Worm (Caenorhabditis elegans) whole organism, L4 larva: ENCODE measurements around the gene chil-8.
A peak's percentile ranks its signal among the peaks of the same experiment; 100 is the strongest.

Experiments used
- Y48G9A.11 ChIP-seq: fragments of 200-800 bp; sonication (Bioruptor generic); IDR thresholded peaks from 2 replicates; pipeline ENCODE4 v1.3.6; 2022; ENCODE audit warnings: missing genetic modification reagents, missing genetic modification characterization, missing compliant biosample characterization
- aly-2 ChIP-seq: sonication (generic microtip); optimal IDR thresholded peaks from 2 replicates; lab custom pipeline; 2018; ENCODE audit warnings: missing biosample characterization, missing genetic modification characterization
- ceh-82 ChIP-seq: sonication (generic microtip); optimal IDR thresholded peaks from 2 replicates; lab custom pipeline; 2017; ENCODE audit warnings: missing biosample characterization, missing genetic modification characterization
- daf-12 ChIP-seq: fragments of 150-350 bp; optimal IDR thresholded peaks from 2 replicates; lab custom pipeline; 2014; ENCODE audit warnings: missing biosample characterization, missing genetic modification reagents, missing genetic modification characterization
- egl-27 ChIP-seq: sonication (generic microtip); optimal IDR thresholded peaks from 3 replicates; lab custom pipeline; 2017; ENCODE audit warnings: missing biosample characterization, missing genetic modification reagents, missing genetic modification characterization
- fkh-10 ChIP-seq: fragments of 150-350 bp; optimal IDR thresholded peaks from 2 replicates; lab custom pipeline; 2014; ENCODE audit warnings: missing biosample characterization, missing genetic modification reagents, missing genetic modification characterization
- fos-1 ChIP-seq: fragments of 150-350 bp; optimal IDR thresholded peaks from 2 replicates; lab custom pipeline; 2014; ENCODE audit warnings: missing biosample characterization, missing genetic modification characterization
- hif-1 ChIP-seq, 2 experiments: sonication (generic microtip); optimal IDR thresholded peaks; 2 replicates each; lab custom pipeline; 2016 to 2017; ENCODE audit warnings: missing compliant biosample characterization in 2 of 2, missing genetic modification characterization in 2 of 2, missing genetic modification reagents in 2 of 2, missing genotype in 2 of 2, mild to moderate bottlenecking in 1 of 2
- lin-1 ChIP-seq: fragments of 200-800 bp; sonication (Bioruptor generic); IDR thresholded peaks from 2 replicates; pipeline ENCODE4 v1.3.6; 2022; ENCODE audit warnings: missing genetic modification reagents, missing genetic modification characterization, missing compliant biosample characterization
- mxl-2 ChIP-seq: fragments of 200-800 bp; sonication (Bioruptor generic); conservative IDR thresholded peaks from 2 replicates; pipeline ENCODE4 v1.3.6; 2022; ENCODE audit warnings: missing genetic modification reagents, missing genetic modification characterization, missing compliant biosample characterization
- nhr-237 ChIP-seq: sonication (generic microtip); optimal IDR thresholded peaks from 2 replicates; lab custom pipeline; 2017; ENCODE audit warnings: missing biosample characterization, missing genetic modification characterization
- nhr-28 ChIP-seq: fragments of 150-350 bp; optimal IDR thresholded peaks from 2 replicates; lab custom pipeline; 2014; ENCODE audit warnings: missing biosample characterization, missing genetic modification characterization
- nhr-48 ChIP-seq: sonication (generic microtip); optimal IDR thresholded peaks from 2 replicates; lab custom pipeline; 2016; ENCODE audit warnings: mild to moderate bottlenecking, missing genetic modification characterization, missing compliant biosample characterization
- pqm-1 ChIP-seq: sonication (generic microtip); optimal IDR thresholded peaks from 2 replicates; lab custom pipeline; 2017; ENCODE audit warnings: missing biosample characterization, missing genetic modification characterization

DNA sequence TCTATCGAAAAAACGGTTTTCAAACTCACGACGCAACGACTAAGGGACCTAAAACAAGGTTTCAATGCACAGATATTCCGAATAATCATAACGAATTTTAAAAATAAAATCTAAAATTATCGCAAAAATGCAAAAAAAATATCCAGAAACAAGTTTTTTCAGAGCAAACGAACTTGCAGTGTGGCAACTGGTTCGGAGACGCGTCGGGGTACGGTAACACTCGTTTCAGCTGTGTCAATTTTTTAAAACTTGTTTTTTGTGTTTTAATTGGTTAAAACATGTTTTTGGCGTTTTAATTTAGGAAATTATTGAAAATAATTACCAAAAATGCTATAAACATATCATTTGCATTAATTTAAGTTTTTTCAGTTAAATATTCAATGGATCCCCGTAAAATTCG is 19.5 kb upstream of the chil-8 start, which contains the start of gene C08H9.16:
- no peak for TF ChIP-seq fos-1
- TF ChIP-seq hif-1 (tag; optimal IDR thresholded peaks at IDR 0.05; lab: Kevin White, UChicago): peak in 1 of 2 experiments; percentile 18
- no peak for TF ChIP-seq Y48G9A.11 (GFP tag; lab: Robert Waterston, UW)
- no peak for TF ChIP-seq lin-1
- no peak for TF ChIP-seq ceh-82 (tag; lab: Kevin White, UChicago)
- TF ChIP-seq daf-12 (tag; lab: Kevin White, UChicago): no peak
- TF ChIP-seq nhr-48: no peak
- no peak for TF ChIP-seq fkh-10
- TF ChIP-seq pqm-1: no peak
- no peak for TF ChIP-seq nhr-28 (tag; lab: Kevin White, UChicago)
- TF ChIP-seq nhr-237 (tag; lab: Kevin White, UChicago): no peak
- no peak for TF ChIP-seq mxl-2 (GFP tag; lab: Robert Waterston, UW)
- TF ChIP-seq egl-27: no peak
- no peak for TF ChIP-seq aly-2
